Fruit fly (Drosophila melanogaster) whole organism, embryonic: ENCODE data around the gene SsRbeta.
A peak's percentile ranks its signal among the peaks of the same experiment; 100 is the strongest.

Source experiments
- Aef1 ChIP-seq: fragments of 200-800 bp; sonication (Bioruptor generic); IDR thresholded peaks from 3 replicates; pipeline ENCODE4 v1.3.6; 2022; ENCODE audit warnings: missing biosample characterization, missing genetic modification characterization
- B-H1 ChIP-seq: fragments of 200-800 bp; sonication (Bioruptor generic); IDR thresholded peaks from 3 replicates; pipeline ENCODE4 v1.3.6; 2022; ENCODE audit warnings: missing biosample characterization, missing genetic modification characterization
- CG10147 ChIP-seq: fragments of 200-800 bp; sonication (Bioruptor generic); optimal IDR thresholded peaks from 2 replicates; lab custom pipeline; 2019; ENCODE audit warnings: missing biosample characterization, mild to moderate bottlenecking, missing genetic modification characterization, moderate library complexity
- CG10959 ChIP-seq: fragments of 200-800 bp; sonication (Bioruptor generic); IDR thresholded peaks from 2 replicates; pipeline ENCODE4 v1.3.6; 2022; ENCODE audit warnings: missing biosample characterization, missing genetic modification characterization
- CG11398 ChIP-seq: fragments of 200-800 bp; sonication (Bioruptor generic); optimal IDR thresholded peaks from 2 replicates; lab custom pipeline; 2016; ENCODE audit warnings: missing biosample characterization, missing genetic modification characterization
- CG11456 ChIP-seq: fragments of 200-800 bp; sonication (Bioruptor generic); IDR thresholded peaks from 3 replicates; pipeline ENCODE4 v1.3.6; 2022; ENCODE audit warnings: missing biosample characterization, missing genetic modification characterization
- CG12104 ChIP-seq: fragments of 200-800 bp; sonication (Bioruptor generic); optimal IDR thresholded peaks from 3 replicates; lab custom pipeline; 2016; ENCODE audit warnings: missing biosample characterization, missing genetic modification characterization
- CG12391 ChIP-seq: fragments of 200-800 bp; sonication (Bioruptor generic); optimal IDR thresholded peaks from 3 replicates; lab custom pipeline; 2018; ENCODE audit warnings: missing biosample characterization, mild to moderate bottlenecking, missing genetic modification characterization, moderate library complexity
- CG14860 ChIP-seq: fragments of 200-800 bp; sonication (Bioruptor generic); IDR thresholded peaks from 3 replicates; pipeline ENCODE4 v1.3.6; 2022; ENCODE audit warnings: missing biosample characterization, missing genetic modification characterization; ENCODE audit not compliant: partially characterized antibody
- CG17568 ChIP-seq: fragments of 200-800 bp; sonication (Bioruptor generic); optimal IDR thresholded peaks from 2 replicates; lab custom pipeline; 2018; ENCODE audit warnings: missing biosample characterization, mild to moderate bottlenecking, missing genetic modification characterization, moderate library complexity
- CG31441 ChIP-seq: fragments of 200-800 bp; sonication (Bioruptor generic); IDR thresholded peaks from 2 replicates; pipeline ENCODE4 v1.3.6; 2022; ENCODE audit warnings: missing biosample characterization, missing genetic modification characterization
- CG34376 ChIP-seq: fragments of 200-800 bp; sonication (Bioruptor generic); optimal IDR thresholded peaks from 2 replicates; lab custom pipeline; 2018; ENCODE audit warnings: missing biosample characterization, mild to moderate bottlenecking, missing genetic modification characterization
- CG6689 ChIP-seq: fragments of 200-800 bp; sonication (Bioruptor generic); IDR thresholded peaks from 2 replicates; pipeline ENCODE4 v1.3.6; 2022; ENCODE audit warnings: missing biosample characterization, missing genetic modification characterization
- CG7963 ChIP-seq: fragments of 200-800 bp; sonication (Bioruptor generic); IDR thresholded peaks from 3 replicates; pipeline ENCODE4 v1.3.6; 2022; ENCODE audit warnings: missing biosample characterization, missing genetic modification characterization; ENCODE audit not compliant: partially characterized antibody
- CG8089 ChIP-seq: fragments of 200-800 bp; sonication (Bioruptor generic); optimal IDR thresholded peaks from 3 replicates; lab custom pipeline; 2016; ENCODE audit warnings: missing biosample characterization, missing genetic modification characterization
- Dip3 ChIP-seq: fragments of 200-800 bp; sonication (Bioruptor generic); optimal IDR thresholded peaks from 3 replicates; lab custom pipeline; 2016; ENCODE audit warnings: missing biosample characterization, missing genetic modification characterization
- Eip74EF ChIP-seq, 2 experiments: fragments of 200-800 bp in 1 of 2; fragments of >200 bp in 1 of 2; sonication (Bioruptor generic) in 1 of 2; optimal IDR thresholded peaks; 2 replicates each; lab custom pipeline; 2017 to 2019; ENCODE audit warnings: missing biosample characterization in 2 of 2, missing genetic modification characterization in 2 of 2, mild to moderate bottlenecking in 1 of 2, moderate library complexity in 1 of 2
- Fer1 ChIP-seq: fragments of 200-800 bp; sonication (Bioruptor generic); optimal IDR thresholded peaks from 2 replicates; lab custom pipeline; 2017; ENCODE audit warnings: missing biosample characterization, mild to moderate bottlenecking, missing genetic modification characterization
- Gug ChIP-seq: fragments of 200-800 bp; sonication (Bioruptor generic); IDR thresholded peaks from 4 replicates; pipeline ENCODE4 v1.3.6; 2022; ENCODE audit warnings: missing biosample characterization, missing genetic modification characterization
- HLH4C ChIP-seq: fragments of 200-800 bp; sonication (Bioruptor generic); IDR thresholded peaks from 3 replicates; pipeline ENCODE4 v1.3.6; 2022; ENCODE audit warnings: missing biosample characterization, missing genetic modification characterization; ENCODE audit not compliant: partially characterized antibody
- Hey ChIP-seq: fragments of 200-800 bp; sonication (Bioruptor generic); optimal IDR thresholded peaks from 3 replicates; lab custom pipeline; 2018; ENCODE audit warnings: missing biosample characterization, mild to moderate bottlenecking, missing genetic modification characterization
- Hmx ChIP-seq: fragments of 200-800 bp; sonication (Bioruptor generic); optimal IDR thresholded peaks from 2 replicates; lab custom pipeline; 2016; ENCODE audit warnings: missing biosample characterization, missing genetic modification characterization
- Kr ChIP-seq: fragments of 200-800 bp; sonication (Bioruptor generic); optimal IDR thresholded peaks from 2 replicates; lab custom pipeline; 2017; ENCODE audit warnings: missing biosample characterization, mild to moderate bottlenecking, missing genetic modification characterization
- Nf-YA ChIP-seq: fragments of 200-800 bp; sonication (Bioruptor generic); IDR thresholded peaks from 2 replicates; pipeline ENCODE4 v1.3.6; 2022; ENCODE audit warnings: missing biosample characterization, missing genetic modification characterization
- Opbp ChIP-seq: fragments of 200-800 bp; sonication (Bioruptor generic); IDR thresholded peaks from 3 replicates; pipeline ENCODE4 v1.3.6; 2022; ENCODE audit warnings: missing biosample characterization, missing genetic modification characterization; ENCODE audit not compliant: partially characterized antibody
- Rx ChIP-seq: fragments of 200-800 bp; sonication (Bioruptor generic); IDR thresholded peaks from 2 replicates; pipeline ENCODE4 v1.3.6; 2022; ENCODE audit warnings: missing biosample characterization, missing genetic modification characterization
- Side ChIP-seq: fragments of 200-800 bp; sonication (Bioruptor generic); optimal IDR thresholded peaks from 2 replicates; lab custom pipeline; 2016; ENCODE audit warnings: missing biosample characterization, missing genetic modification characterization
- Sry-δ ChIP-seq: fragments of 200-800 bp; sonication (Bioruptor generic); optimal IDR thresholded peaks from 2 replicates; lab custom pipeline; 2016; ENCODE audit warnings: missing biosample characterization, missing genetic modification characterization
- Taf1 ChIP-seq: fragments of 200-800 bp; sonication (Bioruptor generic); IDR thresholded peaks from 2 replicates; pipeline ENCODE4 v1.3.6; 2022; ENCODE audit warnings: missing biosample characterization, missing genetic modification characterization
- Usf ChIP-seq: fragments of 200-800 bp; sonication (Bioruptor generic); optimal IDR thresholded peaks from 2 replicates; lab custom pipeline; 2017; ENCODE audit warnings: missing genotype, missing biosample characterization, missing genetic modification characterization
- bbx ChIP-seq: fragments of 200-800 bp; sonication (Bioruptor generic); IDR thresholded peaks from 2 replicates; pipeline ENCODE4 v1.3.6; 2022; ENCODE audit warnings: missing biosample characterization, missing genetic modification characterization; ENCODE audit not compliant: partially characterized antibody
- bigmax ChIP-seq: fragments of 200-800 bp; sonication (Bioruptor generic); optimal IDR thresholded peaks from 2 replicates; lab custom pipeline; 2018; ENCODE audit warnings: missing biosample characterization, mild to moderate bottlenecking, missing genetic modification characterization
- cad ChIP-seq: fragments of >200 bp; optimal IDR thresholded peaks from 2 replicates; lab custom pipeline; 2017; ENCODE audit warnings: missing biosample characterization, missing genetic modification characterization
- cg ChIP-seq: fragments of 200-800 bp; sonication (Bioruptor generic); optimal IDR thresholded peaks from 3 replicates; lab custom pipeline; 2019; ENCODE audit warnings: missing biosample characterization, mild to moderate bottlenecking, missing genetic modification characterization, moderate library complexity
- chinmo ChIP-seq: fragments of 200-800 bp; sonication (Bioruptor generic); IDR thresholded peaks from 4 replicates; pipeline ENCODE4 v1.3.6; 2022; ENCODE audit warnings: missing biosample characterization, missing genetic modification characterization; ENCODE audit not compliant: partially characterized antibody
- chm ChIP-seq: fragments of 200-800 bp; sonication (Bioruptor generic); IDR thresholded peaks from 2 replicates; pipeline ENCODE4 v1.3.6; 2022; ENCODE audit warnings: missing biosample characterization, missing genetic modification characterization
- grn ChIP-seq: fragments of 200-800 bp; sonication (Bioruptor generic); optimal IDR thresholded peaks from 3 replicates; lab custom pipeline; 2017; ENCODE audit warnings: missing biosample characterization, missing genetic modification characterization
- gro ChIP-seq: fragments of 200-800 bp; sonication (Bioruptor generic); optimal IDR thresholded peaks from 2 replicates; lab custom pipeline; 2016; ENCODE audit warnings: missing biosample characterization, missing genetic modification characterization
- h ChIP-seq: fragments of >200 bp; optimal IDR thresholded peaks from 2 replicates; lab custom pipeline; 2017
- jumu ChIP-seq: fragments of 200-800 bp; sonication (Bioruptor generic); optimal IDR thresholded peaks from 3 replicates; lab custom pipeline; 2016; ENCODE audit warnings: missing biosample characterization, missing genetic modification characterization
- knrl ChIP-seq: fragments of 200-800 bp; sonication (Bioruptor generic); IDR thresholded peaks from 3 replicates; pipeline ENCODE4 v1.3.6; 2022; ENCODE audit warnings: missing biosample characterization, missing genetic modification characterization; ENCODE audit not compliant: partially characterized antibody
- mam ChIP-seq: fragments of 200-800 bp; sonication (Bioruptor generic); optimal IDR thresholded peaks from 3 replicates; lab custom pipeline; 2016; ENCODE audit warnings: missing biosample characterization, missing genetic modification characterization
- nau ChIP-seq: fragments of 200-800 bp; sonication (Bioruptor generic); optimal IDR thresholded peaks from 3 replicates; lab custom pipeline; 2017; ENCODE audit warnings: missing biosample characterization, mild to moderate bottlenecking, missing genetic modification characterization, missing genetic modification reagents
- nerfin-2 ChIP-seq: fragments of 200-800 bp; sonication (Bioruptor generic); IDR thresholded peaks from 2 replicates; pipeline ENCODE4 v1.3.6; 2022; ENCODE audit warnings: missing biosample characterization, missing genetic modification characterization; ENCODE audit not compliant: partially characterized antibody
- nmo ChIP-seq: fragments of 200-800 bp; sonication (Bioruptor generic); optimal IDR thresholded peaks from 2 replicates; lab custom pipeline; 2018; ENCODE audit warnings: missing biosample characterization, mild to moderate bottlenecking, missing genetic modification characterization, moderate library complexity
- nom ChIP-seq: fragments of 200-800 bp; sonication (Bioruptor generic); optimal IDR thresholded peaks from 2 replicates; lab custom pipeline; 2017; ENCODE audit warnings: missing biosample characterization, missing genetic modification characterization, mild to moderate bottlenecking, moderate library complexity, missing genetic modification reagents
- p53 ChIP-seq: fragments of 200-800 bp; sonication (Bioruptor generic); optimal IDR thresholded peaks from 2 replicates; lab custom pipeline; 2016; ENCODE audit warnings: missing biosample characterization, missing genetic modification characterization
- phol ChIP-seq: fragments of 200-800 bp; sonication (Bioruptor generic); optimal IDR thresholded peaks from 3 replicates; lab custom pipeline; 2018; ENCODE audit warnings: missing biosample characterization, mild to moderate bottlenecking, missing genetic modification characterization, moderate library complexity
- pnt ChIP-seq: fragments of 200-800 bp; sonication (Bioruptor generic); optimal IDR thresholded peaks from 3 replicates; lab custom pipeline; 2016; ENCODE audit warnings: missing biosample characterization, missing genetic modification characterization
- rib ChIP-seq: fragments of 200-800 bp; sonication (Bioruptor generic); IDR thresholded peaks from 2 replicates; pipeline ENCODE4 v1.3.6; 2022; ENCODE audit warnings: missing biosample characterization, missing genetic modification characterization
- wek ChIP-seq: fragments of 200-800 bp; sonication (Bioruptor generic); optimal IDR thresholded peaks from 3 replicates; lab custom pipeline; 2018; ENCODE audit warnings: missing biosample characterization, mild to moderate bottlenecking, missing genetic modification characterization, moderate library complexity

Gene SsRbeta

dm6 chr3L:16139131-16139530 lies 9.7 kb downstream of the SsRbeta start (continued):
- TF ChIP-seq chinmo (no peak), pnt (GFP tag; lab: Kevin White, UChicago) (no peak), jumu (no peak), cg (no peak), CG14860 (0 out of 3 replicates have a peak, but pooled peaks have one; percentile 36), CG12104 (no peak), Usf (GFP tag; lab: Kevin White, UChicago) (no peak), nom (GFP tag; lab: Kevin White, UChicago) (no peak), nerfin-2 (GFP tag; lab: Robert Waterston, UW) (no peak), CG10147 (GFP tag; lab: Kevin White, UChicago) (no peak), HLH4C (GFP tag; lab: Robert Waterston, UW) (peak; percentile 44; the same call in 1 of the 3 replicates), Opbp (GFP tag; lab: Robert Waterston, UW) (no peak), Hmx (GFP tag; lab: Kevin White, UChicago) (no peak), CG7963 (no peak), Eip74EF (GFP tag; optimal IDR thresholded peaks at IDR 0.05; lab: Kevin White, UChicago) (no peak), B-H1 (GFP tag; lab: Robert Waterston, UW) (no peak), Side (no peak), Sry-δ (peak; percentile 65), Dip3 (GFP tag; lab: Kevin White, UChicago) (no peak), CG11456 (GFP tag; lab: Robert Waterston, UW) (no peak), Aef1 (GFP tag; lab: Robert Waterston, UW) (no peak), grn (GFP tag; lab: Kevin White, UChicago) (peak; percentile 37), nau (GFP tag; lab: Kevin White, UChicago) (no peak), knrl (GFP tag; lab: Robert Waterston, UW) (peak; percentile 36; the same call in 1 of the 3 replicates), wek (GFP tag; lab: Kevin White, UChicago) (no peak), CG17568 (GFP tag; lab: Kevin White, UChicago) (no peak), rib (GFP tag; lab: Robert Waterston, UW) (no peak), nmo (GFP tag; lab: Kevin White, UChicago) (no peak), cad (GFP tag; lab: Kevin White, UChicago) (no peak), Fer1 (GFP tag; lab: Kevin White, UChicago) (no peak), p53 (GFP tag; lab: Kevin White, UChicago) (no peak), Gug (GFP tag; lab: Robert Waterston, UW) (no peak), chm (GFP tag; lab: Robert Waterston, UW) (no peak), Hey (tag; lab: Kevin White, UChicago) (no peak), CG34376 (GFP tag; lab: Kevin White, UChicago) (no peak), CG10959 (GFP tag; lab: Robert Waterston, UW) (no peak), CG31441 (GFP tag; lab: Robert Waterston, UW) (no peak), gro (GFP tag; lab: Kevin White, UChicago) (no peak), Rx (GFP tag; lab: Robert Waterston, UW) (no peak), h (no peak), mam (GFP tag; lab: Kevin White, UChicago) (no peak), CG12391 (tag; lab: Kevin White, UChicago) (no peak), bigmax (GFP tag; lab: Kevin White, UChicago) (no peak), Taf1 (GFP tag; lab: Robert Waterston, UW) (no peak), CG8089 (GFP tag; lab: Kevin White, UChicago) (no peak), bbx (GFP tag; lab: Robert Waterston, UW) (peak; percentile 35; the same call in 1 of the 2 replicates), phol (tag; lab: Kevin White, UChicago) (peak; percentile 32), CG11398 (GFP tag; lab: Kevin White, UChicago) (no peak), CG6689 (no peak), Nf-YA (GFP tag; lab: Robert Waterston, UW) (no peak), Kr (GFP tag; lab: Kevin White, UChicago) (no peak)
